Fruit fly (Drosophila melanogaster) whole organism, embryonic: ENCODE results near the gene Chchd2.
A peak's percentile ranks its signal among the peaks of the same experiment; 100 is the strongest.

Source experiments
- Ada2b ChIP-seq: fragments of 200-800 bp; sonication (Bioruptor generic); IDR thresholded peaks from 2 replicates; pipeline ENCODE4 v1.3.6; 2022; ENCODE audit warnings: missing biosample characterization, missing genetic modification characterization
- Atf-2 ChIP-seq: fragments of 200-800 bp; sonication (Bioruptor generic); optimal IDR thresholded peaks from 2 replicates; lab custom pipeline; 2016; ENCODE audit warnings: missing biosample characterization, missing genetic modification characterization
- Atf6 ChIP-seq: fragments of 200-800 bp; sonication (Bioruptor generic); IDR thresholded peaks from 2 replicates; pipeline ENCODE4 v1.3.6; 2022; ENCODE audit warnings: missing biosample characterization, missing genetic modification characterization
- CG10462 ChIP-seq: fragments of 200-800 bp; sonication (Bioruptor generic); optimal IDR thresholded peaks from 2 replicates; lab custom pipeline; 2016; ENCODE audit warnings: missing biosample characterization, missing genetic modification characterization
- CG11085 ChIP-seq: fragments of 200-800 bp; sonication (Bioruptor generic); IDR thresholded peaks from 2 replicates; pipeline ENCODE4 v1.3.6; 2022; ENCODE audit warnings: missing biosample characterization, missing genetic modification characterization
- CG12744 ChIP-seq: fragments of 200-800 bp; sonication (Bioruptor generic); optimal IDR thresholded peaks from 2 replicates; lab custom pipeline; 2016; ENCODE audit warnings: missing biosample characterization, missing genetic modification characterization
- CG13424 ChIP-seq: fragments of 200-800 bp; sonication (Bioruptor generic); optimal IDR thresholded peaks from 2 replicates; lab custom pipeline; 2019; ENCODE audit warnings: missing biosample characterization, mild to moderate bottlenecking, missing genetic modification characterization, moderate library complexity
- CG13624 ChIP-seq: fragments of 200-800 bp; sonication (Bioruptor generic); optimal IDR thresholded peaks from 2 replicates; lab custom pipeline; 2016; ENCODE audit warnings: missing biosample characterization, missing genetic modification characterization
- CG13894 ChIP-seq: fragments of 200-800 bp; sonication (Bioruptor generic); optimal IDR thresholded peaks from 3 replicates; lab custom pipeline; 2018; ENCODE audit warnings: missing biosample characterization, mild to moderate bottlenecking, missing genetic modification characterization, moderate library complexity
- CG14667 ChIP-seq: fragments of 200-800 bp; sonication (Bioruptor generic); IDR thresholded peaks from 2 replicates; pipeline ENCODE4 v1.3.6; 2022; ENCODE audit warnings: missing biosample characterization, missing genetic modification characterization
- CG1647 ChIP-seq: fragments of 200-800 bp; sonication (Bioruptor generic); optimal IDR thresholded peaks from 3 replicates; lab custom pipeline; 2016; ENCODE audit warnings: missing biosample characterization, missing genetic modification characterization
- CG18764 ChIP-seq: fragments of 200-800 bp; sonication (Bioruptor generic); optimal IDR thresholded peaks from 3 replicates; lab custom pipeline; 2016; ENCODE audit warnings: missing biosample characterization, missing genetic modification characterization
- CG30020 ChIP-seq: fragments of 200-800 bp; optimal IDR thresholded peaks from 2 replicates; lab custom pipeline; 2019; ENCODE audit warnings: missing biosample characterization, mild to moderate bottlenecking, missing genetic modification characterization, moderate library complexity
- CG31388 ChIP-seq: fragments of 200-800 bp; sonication (Bioruptor generic); optimal IDR thresholded peaks from 2 replicates; lab custom pipeline; 2016; ENCODE audit warnings: missing biosample characterization, missing genetic modification characterization
- CG32767 ChIP-seq: fragments of 200-800 bp; sonication (Bioruptor generic); IDR thresholded peaks from 2 replicates; pipeline ENCODE4 v1.3.6; 2022; ENCODE audit warnings: missing biosample characterization, missing genetic modification characterization
- CG34376 ChIP-seq: fragments of 200-800 bp; sonication (Bioruptor generic); optimal IDR thresholded peaks from 2 replicates; lab custom pipeline; 2018; ENCODE audit warnings: missing biosample characterization, mild to moderate bottlenecking, missing genetic modification characterization
- CG34422 ChIP-seq: fragments of 200-800 bp; sonication (Bioruptor generic); IDR thresholded peaks from 3 replicates; pipeline ENCODE4 v1.3.6; 2022; ENCODE audit warnings: missing biosample characterization, missing genetic modification characterization
- CG3838 ChIP-seq: fragments of 200-800 bp; sonication (Bioruptor generic); optimal IDR thresholded peaks from 3 replicates; lab custom pipeline; 2016; ENCODE audit warnings: missing biosample characterization, missing genetic modification characterization
- CG4424 ChIP-seq: fragments of 200-800 bp; sonication (Bioruptor generic); optimal IDR thresholded peaks from 3 replicates; lab custom pipeline; 2016; ENCODE audit warnings: missing biosample characterization, missing genetic modification characterization
- CG4617 ChIP-seq: fragments of 200-800 bp; sonication (Bioruptor generic); optimal IDR thresholded peaks from 3 replicates; lab custom pipeline; 2016; ENCODE audit warnings: missing biosample characterization, missing genetic modification characterization, borderline replicate concordance
- CG4730 ChIP-seq: fragments of 200-800 bp; sonication (Bioruptor generic); IDR thresholded peaks from 2 replicates; pipeline ENCODE4 v1.3.6; 2022; ENCODE audit warnings: missing biosample characterization, missing genetic modification characterization
- CG4854 ChIP-seq: fragments of 200-800 bp; sonication (Bioruptor generic); optimal IDR thresholded peaks from 2 replicates; lab custom pipeline; 2016; ENCODE audit warnings: missing biosample characterization, missing genetic modification characterization, inconsistent platforms
- CG6254 ChIP-seq: fragments of 200-800 bp; sonication (Bioruptor generic); optimal IDR thresholded peaks from 3 replicates; lab custom pipeline; 2017; ENCODE audit warnings: mild to moderate bottlenecking, missing biosample characterization, missing genetic modification reagents, missing genetic modification characterization
- CG6813 ChIP-seq: fragments of 200-800 bp; sonication (Bioruptor generic); optimal IDR thresholded peaks from 2 replicates; lab custom pipeline; 2017; ENCODE audit warnings: missing biosample characterization, missing genetic modification characterization, mild to moderate bottlenecking, moderate library complexity, missing genetic modification reagents
- CG7745 ChIP-seq: fragments of 200-800 bp; sonication (Bioruptor generic); optimal IDR thresholded peaks from 2 replicates; lab custom pipeline; 2018; ENCODE audit warnings: missing biosample characterization, mild to moderate bottlenecking, missing genetic modification characterization, moderate library complexity
- CG8290 ChIP-seq, 3 experiments: fragments of 200-800 bp; sonication (Bioruptor generic); optimal IDR thresholded peaks; 2 replicates each; lab custom pipeline; 2016 to 2019; ENCODE audit warnings: missing biosample characterization in 3 of 3, missing genetic modification characterization in 3 of 3, mild to moderate bottlenecking in 2 of 3, moderate library complexity in 1 of 3
- CG9932 ChIP-seq: fragments of 200-800 bp; sonication (Bioruptor generic); IDR thresholded peaks from 2 replicates; pipeline ENCODE4 v1.3.6; 2022; ENCODE audit warnings: missing biosample characterization, missing genetic modification characterization
- CTCF ChIP-seq: fragments of 200-800 bp; sonication (Bioruptor generic); optimal IDR thresholded peaks from 2 replicates; lab custom pipeline; 2017; ENCODE audit warnings: missing biosample characterization, mild to moderate bottlenecking, missing genetic modification characterization, moderate library complexity
- Chrac-16 ChIP-seq: fragments of 200-800 bp; sonication (Bioruptor generic); optimal IDR thresholded peaks from 3 replicates; lab custom pipeline; 2016; ENCODE audit warnings: missing biosample characterization, missing genetic modification characterization
- Drgx ChIP-seq: fragments of 200-800 bp; sonication (Bioruptor generic); IDR thresholded peaks from 2 replicates; pipeline ENCODE4 v1.3.6; 2022; ENCODE audit warnings: missing biosample characterization, missing genetic modification characterization
- Gsc ChIP-seq: fragments of 200-800 bp; sonication (Bioruptor generic); IDR thresholded peaks from 2 replicates; pipeline ENCODE4 v1.3.6; 2022; ENCODE audit warnings: missing biosample characterization, missing genetic modification characterization
- H15 ChIP-seq: fragments of 200-800 bp; sonication (Bioruptor generic); IDR thresholded peaks from 3 replicates; pipeline ENCODE4 v1.3.6; 2022; ENCODE audit warnings: missing biosample characterization, missing genetic modification characterization
- HmgD ChIP-seq: fragments of 200-800 bp; sonication (Bioruptor generic); optimal IDR thresholded peaks from 3 replicates; lab custom pipeline; 2016; ENCODE audit warnings: missing biosample characterization, missing genetic modification characterization
- NC2β ChIP-seq: fragments of 200-800 bp; sonication (Bioruptor generic); optimal IDR thresholded peaks from 2 replicates; lab custom pipeline; 2016; ENCODE audit warnings: missing biosample characterization, missing genetic modification characterization
- Optix ChIP-seq: fragments of 200-800 bp; sonication (Bioruptor generic); IDR thresholded peaks from 3 replicates; pipeline ENCODE4 v1.3.6; 2022; ENCODE audit warnings: missing biosample characterization, missing genetic modification characterization
- ato ChIP-seq: fragments of 200-800 bp; sonication (Bioruptor generic); IDR thresholded peaks from 2 replicates; pipeline ENCODE4 v1.3.6; 2022; ENCODE audit warnings: missing biosample characterization, missing genetic modification characterization; ENCODE audit not compliant: partially characterized antibody
- chn ChIP-seq: fragments of 200-800 bp; sonication (Bioruptor generic); optimal IDR thresholded peaks from 2 replicates; lab custom pipeline; 2016; ENCODE audit warnings: missing biosample characterization, missing genetic modification characterization
- da ChIP-seq: fragments of 200-800 bp; sonication (Bioruptor generic); optimal IDR thresholded peaks from 2 replicates; lab custom pipeline; 2016; ENCODE audit warnings: missing biosample characterization, missing genetic modification characterization
- fru ChIP-seq: fragments of >200 bp; optimal IDR thresholded peaks from 2 replicates; lab custom pipeline; 2017
- gem ChIP-seq: fragments of 200-800 bp; sonication (Bioruptor generic); optimal IDR thresholded peaks from 2 replicates; lab custom pipeline; 2019; ENCODE audit warnings: missing biosample characterization, mild to moderate bottlenecking, missing genetic modification characterization, moderate library complexity
- grau ChIP-seq: fragments of 200-800 bp; optimal IDR thresholded peaks from 3 replicates; lab custom pipeline; 2019; ENCODE audit warnings: missing biosample characterization, mild to moderate bottlenecking, missing genetic modification characterization, moderate library complexity
- her ChIP-seq: fragments of 200-800 bp; sonication (Bioruptor generic); optimal IDR thresholded peaks from 2 replicates; lab custom pipeline; 2016; ENCODE audit warnings: missing biosample characterization, missing genetic modification characterization
- inv ChIP-seq: fragments of 200-800 bp; sonication (Bioruptor generic); IDR thresholded peaks from 2 replicates; pipeline ENCODE4 v1.3.6; 2022; ENCODE audit warnings: missing biosample characterization, missing genetic modification characterization; ENCODE audit not compliant: partially characterized antibody
- kni ChIP-seq: fragments of 200-800 bp; sonication (Bioruptor generic); optimal IDR thresholded peaks from 3 replicates; lab custom pipeline; 2017; ENCODE audit warnings: mild to moderate bottlenecking, missing biosample characterization, missing genetic modification reagents, missing genetic modification characterization
- lola ChIP-seq, 3 experiments: fragments of >200 bp in 2 of 3; fragments of 200-800 bp in 1 of 3; sonication (Bioruptor generic) in 1 of 3; optimal IDR thresholded peaks; 2 replicates each; lab custom pipeline; 2017 to 2019; ENCODE audit warnings: missing biosample characterization in 3 of 3, missing genetic modification characterization in 3 of 3, mild to moderate bottlenecking in 1 of 3, moderate library complexity in 1 of 3
- luna ChIP-seq: fragments of 200-800 bp; sonication (Bioruptor generic); optimal IDR thresholded peaks from 2 replicates; lab custom pipeline; 2016; ENCODE audit warnings: missing biosample characterization, missing genetic modification characterization
- pho ChIP-seq: fragments of 200-800 bp; sonication (Bioruptor generic); optimal IDR thresholded peaks from 2 replicates; lab custom pipeline; 2016; ENCODE audit warnings: missing biosample characterization, missing genetic modification characterization
- trem ChIP-seq: fragments of 200-800 bp; optimal IDR thresholded peaks from 3 replicates; lab custom pipeline; 2019; ENCODE audit warnings: missing biosample characterization, mild to moderate bottlenecking, missing genetic modification characterization, moderate library complexity
- zen ChIP-seq: fragments of 200-800 bp; sonication (Bioruptor generic); optimal IDR thresholded peaks from 3 replicates; lab custom pipeline; 2018; ENCODE audit warnings: missing biosample characterization, mild to moderate bottlenecking, missing genetic modification characterization, moderate library complexity
- zfh1 ChIP-seq: fragments of 200-800 bp; sonication (Bioruptor generic); IDR thresholded peaks from 3 replicates; pipeline ENCODE4 v1.3.6; 2022; ENCODE audit warnings: missing biosample characterization, missing genetic modification characterization

Chchd2 gene

dm6 chrX:17123545-17124203, 25.1 kb upstream of the Chchd2 start (continued):
- TF ChIP-seq CG14667 (GFP tag; lab: Robert Waterston, UW) (peak; percentile 37; the same call in 1 of the 2 replicates), CG10462 (GFP tag; lab: Kevin White, UChicago) (no peak), HmgD (GFP tag; lab: Kevin White, UChicago) (no peak), CG18764 (peak; percentile 17), Chrac-16 (GFP tag; lab: Kevin White, UChicago) (peak; percentile 33), CG4854 (GFP tag; lab: Kevin White, UChicago) (peak; percentile 44), CG7745 (tag; lab: Kevin White, UChicago) (no peak), fru (lab: Kevin White, UChicago) (no peak), da (GFP tag; lab: Kevin White, UChicago) (no peak), CG32767 (GFP tag; lab: Robert Waterston, UW) (peak; percentile 73), CG11085 (GFP tag; lab: Robert Waterston, UW) (0 out of 2 replicates have a peak, but pooled peaks have one; percentile 37), CG34422 (GFP tag; lab: Robert Waterston, UW) (0 out of 3 replicates have a peak, but pooled peaks have one; percentile 60), kni (GFP tag; lab: Kevin White, UChicago) (no peak), lola (GFP tag; optimal IDR thresholded peaks at IDR 0.05; lab: Kevin White, UChicago) (peak in 1 of 3 experiments; percentile 49), CG9932 (GFP tag; lab: Robert Waterston, UW) (peak; percentile 72), grau (peak; percentile 81), ato (no peak), CG4730 (GFP tag; lab: Robert Waterston, UW) (0 out of 2 replicates have a peak, but pooled peaks have one; percentile 38), H15 (GFP tag; lab: Robert Waterston, UW) (peak; percentile 51; the same call in 1 of the 3 replicates), Ada2b (GFP tag; lab: Robert Waterston, UW) (peak; percentile 70), gem (tag; lab: Kevin White, UChicago) (peak; percentile 86), zen (tag; lab: Kevin White, UChicago) (peak; percentile 48), trem (tag; lab: Kevin White, UChicago) (peak; percentile 46), CG6813 (peak; percentile 66), CG4617 (GFP tag; lab: Kevin White, UChicago) (no peak), Optix (GFP tag; lab: Robert Waterston, UW) (0 out of 3 replicates have a peak, but pooled peaks have one; percentile 50), CG30020 (tag; lab: Kevin White, UChicago) (no peak), CG6254 (GFP tag; lab: Kevin White, UChicago) (no peak), CG3838 (GFP tag; lab: Kevin White, UChicago) (peak; percentile 29), CG12744 (GFP tag; lab: Kevin White, UChicago) (no peak), CG13624 (GFP tag; lab: Kevin White, UChicago) (peak; percentile 29), chn (GFP tag; lab: Kevin White, UChicago) (no peak), CG31388 (GFP tag; lab: Kevin White, UChicago) (no peak), CG34376 (GFP tag; lab: Kevin White, UChicago) (peak; percentile 5), Drgx (GFP tag; lab: Robert Waterston, UW) (peak; percentile 46; the same call in 1 of the 2 replicates), Atf6 (GFP tag; lab: Robert Waterston, UW) (peak; percentile 62; the same call in 1 of the 2 replicates), CG4424 (peak; percentile 72), pho (peak; percentile 66), CTCF (GFP tag; lab: Kevin White, UChicago) (no peak), zfh1 (GFP tag; lab: Robert Waterston, UW) (peak; percentile 77), CG1647 (GFP tag; lab: Kevin White, UChicago) (peak; percentile 51), CG8290 (GFP tag; optimal IDR thresholded peaks at IDR 0.05; lab: Kevin White, UChicago) (no peak), CG8290 (tag; optimal IDR thresholded peaks at IDR 0.05; lab: Kevin White, UChicago) (peak in 1 of 2 experiments; percentile 86), Gsc (GFP tag; lab: Robert Waterston, UW) (no peak), CG13894 (peak; percentile 57), luna (GFP tag; lab: Kevin White, UChicago) (no peak), Atf-2 (GFP tag; lab: Kevin White, UChicago) (peak; percentile 41), her (GFP tag; lab: Kevin White, UChicago) (no peak), inv (GFP tag; lab: Robert Waterston, UW) (no peak), NC2β (no peak), CG13424 (tag; lab: Kevin White, UChicago) (peak; percentile 82)
